Worm (Caenorhabditis elegans) whole organism, L1 larva: ENCODE data around the gene mog-1.

ENCODE experiments used
- C34B4.2 ChIP-seq: sonication (generic microtip); optimal IDR thresholded peaks from 2 replicates; lab custom pipeline; 2017; ENCODE audit warnings: mild to moderate bottlenecking, missing genetic modification characterization, missing compliant biosample characterization
- ama-1 ChIP-seq: fragments of 150-350 bp; optimal IDR thresholded peaks from 2 replicates; lab custom pipeline; 2014
- blmp-1 ChIP-seq: fragments of 150-350 bp; optimal IDR thresholded peaks from 2 replicates; lab custom pipeline; 2014; ENCODE audit warnings: missing biosample characterization, missing genetic modification characterization
- ceh-63 ChIP-seq: fragments of 200-800 bp; sonication (Bioruptor generic); optimal IDR thresholded peaks from 2 replicates; lab custom pipeline; 2018; ENCODE audit warnings: mild to moderate bottlenecking, missing genetic modification characterization, missing compliant biosample characterization
- ceh-8 ChIP-seq: fragments of 200-800 bp; sonication (Bioruptor generic); optimal IDR thresholded peaks from 2 replicates; lab custom pipeline; 2018; ENCODE audit warnings: mild to moderate bottlenecking, missing genetic modification characterization, moderate library complexity, missing compliant biosample characterization
- ces-1 ChIP-seq: fragments of 150-350 bp; optimal IDR thresholded peaks from 2 replicates; lab custom pipeline; 2014; ENCODE audit warnings: missing biosample characterization, missing genetic modification reagents, missing genetic modification characterization
- dpl-1 ChIP-seq, 3 experiments: fragments of 150-350 bp in 2 of 3; sonication (generic microtip) in 1 of 3; optimal IDR thresholded peaks; 2 replicates each; lab custom pipeline; 2014 to 2017; ENCODE audit warnings: missing biosample characterization in 3 of 3, missing genetic modification characterization in 3 of 3, missing genetic modification reagents in 3 of 3
- dsc-1 ChIP-seq: sonication (generic microtip); optimal IDR thresholded peaks from 2 replicates; lab custom pipeline; 2016; ENCODE audit warnings: mild to moderate bottlenecking, missing genetic modification characterization, missing compliant biosample characterization
- efl-1 ChIP-seq, 4 experiments: fragments of 150-350 bp; optimal IDR thresholded peaks in 3 of 4; peaks in 1 of 4; 1 replicate in 1 of 4; 2 replicates in 3 of 4; lab custom pipeline; 2014; ENCODE audit warnings: missing biosample characterization in 2 of 4, missing genetic modification characterization in 2 of 4, missing genetic modification reagents in 2 of 4
- egl-13 ChIP-seq: sonication (generic microtip); optimal IDR thresholded peaks from 2 replicates; lab custom pipeline; 2016; ENCODE audit warnings: missing genotype, missing genetic modification reagents, missing genetic modification characterization, missing compliant biosample characterization
- egl-27 ChIP-seq, 2 experiments: fragments of 150-350 bp in 1 of 2; sonication (generic microtip); optimal IDR thresholded peaks; 3 replicates each; lab custom pipeline; 2017 to 2018; ENCODE audit warnings: missing biosample characterization in 2 of 2, missing genetic modification characterization in 2 of 2, missing genetic modification reagents in 2 of 2
- fkh-10 ChIP-seq: sonication (generic microtip); optimal IDR thresholded peaks from 2 replicates; lab custom pipeline; 2017; ENCODE audit warnings: missing biosample characterization, missing genetic modification reagents, missing genetic modification characterization
- fkh-4 ChIP-seq: sonication (generic microtip); optimal IDR thresholded peaks from 2 replicates; lab custom pipeline; 2016; ENCODE audit warnings: missing compliant biosample characterization, missing genetic modification characterization, borderline replicate concordance
- fkh-8 ChIP-seq: sonication (generic microtip); optimal IDR thresholded peaks from 2 replicates; lab custom pipeline; 2016; ENCODE audit warnings: mild to moderate bottlenecking, missing genetic modification characterization, missing compliant biosample characterization
- hlh-4 ChIP-seq: sonication (generic microtip); optimal IDR thresholded peaks from 2 replicates; lab custom pipeline; 2016; ENCODE audit warnings: mild to moderate bottlenecking, missing genetic modification characterization, missing compliant biosample characterization
- lin-13 ChIP-seq: fragments of 150-350 bp; optimal IDR thresholded peaks from 2 replicates; lab custom pipeline; 2014; ENCODE audit warnings: missing biosample characterization, missing genetic modification reagents, missing genetic modification characterization
- lin-14 ChIP-seq: fragments of 200-800 bp; sonication (Bioruptor generic); optimal IDR thresholded peaks from 2 replicates; lab custom pipeline; 2018; ENCODE audit warnings: mild to moderate bottlenecking, missing genetic modification characterization, moderate library complexity, missing compliant biosample characterization
- lin-39 ChIP-seq: fragments of 150-350 bp; optimal IDR thresholded peaks from 2 replicates; lab custom pipeline; 2014; ENCODE audit warnings: missing biosample characterization, missing genetic modification reagents, missing genetic modification characterization
- lir-3 ChIP-seq: sonication (generic microtip); optimal IDR thresholded peaks from 2 replicates; lab custom pipeline; 2016; ENCODE audit warnings: mild to moderate bottlenecking, missing genetic modification characterization, moderate library complexity, missing compliant biosample characterization; ENCODE audit not compliant: poor library complexity
- mdl-1 ChIP-seq, 2 experiments: fragments of 150-350 bp; optimal IDR thresholded peaks; 2 replicates each; lab custom pipeline; 2014 to 2017; ENCODE audit warnings: missing biosample characterization in 2 of 2, missing genetic modification characterization in 2 of 2, inconsistent platforms in 1 of 2
- mep-1 ChIP-seq: fragments of 150-350 bp; optimal IDR thresholded peaks from 2 replicates; lab custom pipeline; 2014; ENCODE audit warnings: missing biosample characterization, missing genetic modification characterization
- nhr-19 ChIP-seq: fragments of 200-800 bp; sonication (Bioruptor generic); conservative IDR thresholded peaks from 2 replicates; pipeline ENCODE4 v1.3.6; 2022; ENCODE audit warnings: missing genetic modification characterization, missing compliant biosample characterization
- nhr-76 ChIP-seq: sonication (generic microtip); optimal IDR thresholded peaks from 2 replicates; lab custom pipeline; 2017; ENCODE audit warnings: missing biosample characterization, missing genetic modification characterization
- nhr-90 ChIP-seq: sonication (generic microtip); optimal IDR thresholded peaks from 2 replicates; lab custom pipeline; 2016; ENCODE audit warnings: mild to moderate bottlenecking, missing genetic modification characterization, missing compliant biosample characterization; ENCODE audit not compliant: poor library complexity
- pag-3 ChIP-seq: sonication (generic microtip); optimal IDR thresholded peaks from 2 replicates; lab custom pipeline; 2017; ENCODE audit warnings: missing genetic modification characterization, mild to moderate bottlenecking, missing compliant biosample characterization, antibody characterized with exemption, borderline replicate concordance; ENCODE audit not compliant: insufficient read depth
- pax-3 ChIP-seq: fragments of 200-800 bp; sonication (Bioruptor generic); optimal IDR thresholded peaks from 2 replicates; lab custom pipeline; 2018; ENCODE audit warnings: mild to moderate bottlenecking, missing genetic modification characterization, moderate library complexity, missing compliant biosample characterization
- skn-1 ChIP-seq: fragments of 150-350 bp; optimal IDR thresholded peaks from 2 replicates; lab custom pipeline; 2014; ENCODE audit warnings: missing biosample characterization, missing genetic modification characterization
- snpc-4 ChIP-seq: fragments of 150-350 bp; optimal IDR thresholded peaks from 2 replicates; lab custom pipeline; 2014; ENCODE audit warnings: missing biosample characterization, missing genetic modification characterization
- snu-23 ChIP-seq: sonication (generic microtip); optimal IDR thresholded peaks from 2 replicates; lab custom pipeline; 2016; ENCODE audit warnings: missing genetic modification characterization, missing compliant biosample characterization
- unc-30 ChIP-seq: sonication (generic microtip); optimal IDR thresholded peaks from 2 replicates; lab custom pipeline; 2017; ENCODE audit warnings: missing biosample characterization, missing genetic modification characterization
- ztf-11 ChIP-seq, 2 experiments: sonication (generic microtip); optimal IDR thresholded peaks; 2 replicates each; lab custom pipeline; 2016 to 2017; ENCODE audit warnings: missing genetic modification characterization in 2 of 2, missing biosample characterization in 1 of 2, missing compliant biosample characterization in 1 of 2
- ztf-4 ChIP-seq: fragments of 150-350 bp; optimal IDR thresholded peaks from 2 replicates; lab custom pipeline; 2014; ENCODE audit warnings: missing biosample characterization, missing genetic modification characterization

Gene mog-1

DNA sequence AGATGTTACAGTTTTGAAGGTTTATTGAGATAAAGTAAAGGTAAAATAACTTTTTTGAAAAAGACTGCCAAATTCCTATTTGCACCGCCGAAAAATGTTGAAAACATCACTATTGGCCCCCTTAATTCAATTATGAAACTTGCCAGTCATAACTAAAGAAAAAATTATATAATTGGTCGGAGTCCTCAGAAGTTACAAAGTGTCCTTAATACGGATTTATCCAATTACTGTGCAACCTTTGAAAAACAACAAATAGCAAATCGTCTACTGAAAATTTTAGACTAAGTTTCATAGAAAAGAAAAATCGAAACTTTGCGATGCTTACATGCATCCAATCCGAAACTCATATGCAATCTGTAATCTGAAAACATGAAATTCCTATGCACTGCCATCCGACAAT lies 28.6 kb upstream of the mog-1 start:
- TF ChIP-seq snu-23 (GFP tag; lab: Kevin White, UChicago) (no peak), ceh-8 (GFP tag; lab: Kevin White, UChicago) (peak; percentile 74)

DNA sequence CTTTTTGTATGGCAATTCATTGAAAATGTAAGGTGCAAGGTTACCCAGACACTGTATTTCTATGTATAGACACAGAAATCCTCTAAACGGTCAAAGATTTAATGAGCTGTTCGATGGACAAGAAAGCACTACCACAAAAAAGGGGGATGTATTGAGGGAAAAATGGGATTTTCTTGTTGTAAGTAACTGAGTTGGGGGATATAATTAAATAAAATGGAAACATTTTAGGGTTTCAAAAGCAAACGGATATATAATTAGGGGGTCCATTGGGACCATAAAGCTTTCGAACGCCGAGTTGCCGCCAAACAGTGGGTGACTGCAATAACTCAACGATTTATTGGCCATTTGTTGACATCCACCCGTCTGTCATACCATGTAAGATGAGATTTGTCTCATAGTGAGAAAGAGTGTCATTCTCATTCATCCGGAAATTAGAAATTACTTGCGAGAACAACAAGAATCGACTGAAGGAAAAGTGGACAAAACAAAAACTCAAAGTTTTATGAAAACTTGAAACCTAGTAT lies 26.2 kb upstream of the mog-1 start:
- TF ChIP-seq unc-30, result no peak
- TF ChIP-seq, all 84 proteins: peak for 0

DNA sequence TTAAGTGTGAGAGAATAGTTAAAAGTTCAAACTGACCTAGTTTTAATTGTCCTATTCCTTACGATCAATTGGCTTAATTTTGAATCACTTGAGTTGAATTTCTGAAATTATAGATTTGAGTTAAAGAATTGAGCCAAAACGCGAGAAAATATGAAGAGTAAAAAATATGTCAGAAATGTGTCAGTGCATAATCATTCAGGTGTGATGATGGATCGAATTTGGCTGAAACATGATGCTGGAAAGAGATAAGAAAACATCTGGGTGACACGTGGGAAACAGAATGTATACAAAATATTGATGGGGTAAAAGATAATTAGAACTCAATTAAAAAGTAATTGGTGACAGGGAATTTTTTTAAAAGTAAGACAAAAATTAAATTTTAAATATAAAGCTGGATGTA lies 17.8 kb upstream of the mog-1 start, which contains the start of gene R10E12.2:
Gene R10E12.2, minus strand, starts transcription at position 101 of the 400 bp plus-strand sequence.
- TF ChIP-seq lin-13 (GFP tag; lab: Kevin White, UChicago) (no peak), efl-1 (optimal IDR thresholded peaks at IDR 0.05; lab: Kevin White, UChicago) (no peak), efl-1 (GFP tag; optimal IDR thresholded peaks at IDR 0.05 in 1 of 2; lab: Kevin White, UChicago) (peak in 1 of 2 experiments; percentile 26), dsc-1 (tag; lab: Kevin White, UChicago) (no peak)

DNA sequence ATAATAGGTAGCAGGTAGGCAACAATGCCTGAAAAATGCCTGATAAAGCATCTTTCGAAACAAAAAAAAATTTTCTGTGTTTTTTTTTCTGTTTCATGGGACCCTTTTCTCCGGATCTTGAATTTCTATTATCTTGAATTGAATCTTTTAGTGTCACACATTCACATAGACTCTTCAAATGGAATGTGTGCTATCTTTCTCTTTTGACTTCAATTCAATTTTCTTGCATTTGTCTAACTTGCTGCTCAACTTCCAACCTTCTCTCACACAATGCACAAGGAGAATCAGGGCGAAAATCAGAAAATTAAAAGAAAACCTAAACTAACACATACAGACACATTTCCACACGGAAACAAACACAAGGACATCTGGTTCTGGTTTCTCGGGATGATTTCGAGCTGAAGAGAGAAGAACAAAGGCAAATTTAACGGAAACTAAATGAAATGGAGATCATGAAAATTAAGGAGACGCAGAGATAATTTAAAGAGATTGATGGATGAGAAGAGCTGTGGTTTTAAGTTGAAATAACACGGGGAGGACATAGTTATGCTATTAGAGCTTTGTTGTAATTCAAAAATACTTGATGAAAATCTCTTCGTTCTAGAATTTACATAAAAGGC lies 16.3 kb upstream of the mog-1 start:
- TF ChIP-seq lin-14 (GFP tag; lab: Kevin White, UChicago) (peak; percentile 24), fkh-10 (GFP tag; lab: Kevin White, UChicago) (peak; percentile 49), ces-1 (GFP tag; lab: Kevin White, UChicago) (no peak), efl-1 (optimal IDR thresholded peaks at IDR 0.05; lab: Kevin White, UChicago) (no peak), efl-1 (GFP tag; optimal IDR thresholded peaks at IDR 0.05 in 1 of 2; lab: Kevin White, UChicago) (peak in 1 of 2 experiments; percentile 74), C34B4.2 (tag; lab: Kevin White, UChicago) (no peak), dsc-1 (tag; lab: Kevin White, UChicago) (peak; percentile 97), fkh-4 (tag; lab: Kevin White, UChicago) (peak; percentile 71)
- TF ChIP-seq, all 84 proteins: peak for 5

DNA sequence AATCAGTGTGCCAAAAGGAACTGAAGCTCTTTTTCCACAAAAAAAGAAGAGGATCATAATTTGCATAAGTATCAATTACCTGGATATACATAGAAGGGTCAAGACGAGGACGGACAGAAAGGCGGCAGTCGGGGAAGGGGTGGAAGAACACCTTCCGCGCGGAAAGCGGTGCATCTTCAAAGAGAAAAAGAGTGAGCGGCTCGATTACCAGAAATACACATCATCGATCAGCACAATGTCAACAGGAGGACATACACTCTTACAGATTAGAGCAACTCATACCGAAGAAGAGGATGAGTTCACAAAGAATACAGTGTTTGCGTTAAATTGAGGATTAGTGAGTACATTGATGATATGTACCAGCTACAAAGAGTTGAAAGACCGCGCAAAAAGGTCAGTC lies 13.4 kb upstream of the mog-1 start:
- no peak for TF ChIP-seq ama-1 (lab: Kevin White, UChicago)
- TF ChIP-seq blmp-1 (tag; lab: Kevin White, UChicago), result no peak
- no peak for TF ChIP-seq mdl-1 (tag; optimal IDR thresholded peaks at IDR 0.05; lab: Kevin White, UChicago)
- no peak for TF ChIP-seq egl-13 (tag; lab: Kevin White, UChicago)
- no peak for TF ChIP-seq nhr-90 (tag; lab: Kevin White, UChicago)
- TF ChIP-seq egl-27 (tag; optimal IDR thresholded peaks at IDR 0.05; lab: Kevin White, UChicago), result no peak
- no peak for TF ChIP-seq pag-3
- TF ChIP-seq ces-1 (GFP tag; lab: Kevin White, UChicago), result no peak
- TF ChIP-seq snpc-4 (tag; lab: Kevin White, UChicago), result no peak
- TF ChIP-seq ceh-63 (GFP tag; lab: Kevin White, UChicago), result no peak
- TF ChIP-seq efl-1 (optimal IDR thresholded peaks at IDR 0.05; lab: Kevin White, UChicago), result no peak
- no peak for TF ChIP-seq efl-1 (GFP tag; optimal IDR thresholded peaks at IDR 0.05 in 1 of 2; lab: Kevin White, UChicago)
- no peak for TF ChIP-seq fkh-8 (tag; lab: Kevin White, UChicago)
- no peak for TF ChIP-seq nhr-19
- TF ChIP-seq ztf-4, result no peak
- TF ChIP-seq lin-39 (tag; lab: Kevin White, UChicago), result no peak
- no peak for TF ChIP-seq nhr-76 (tag; lab: Kevin White, UChicago)
- TF ChIP-seq lir-3 (tag; lab: Kevin White, UChicago), result no peak
- TF ChIP-seq snu-23 (GFP tag; lab: Kevin White, UChicago), result no peak
- TF ChIP-seq ztf-11 (tag; optimal IDR thresholded peaks at IDR 0.05; lab: Kevin White, UChicago), result no peak
- TF ChIP-seq, all 84 proteins: peak for 0

DNA sequence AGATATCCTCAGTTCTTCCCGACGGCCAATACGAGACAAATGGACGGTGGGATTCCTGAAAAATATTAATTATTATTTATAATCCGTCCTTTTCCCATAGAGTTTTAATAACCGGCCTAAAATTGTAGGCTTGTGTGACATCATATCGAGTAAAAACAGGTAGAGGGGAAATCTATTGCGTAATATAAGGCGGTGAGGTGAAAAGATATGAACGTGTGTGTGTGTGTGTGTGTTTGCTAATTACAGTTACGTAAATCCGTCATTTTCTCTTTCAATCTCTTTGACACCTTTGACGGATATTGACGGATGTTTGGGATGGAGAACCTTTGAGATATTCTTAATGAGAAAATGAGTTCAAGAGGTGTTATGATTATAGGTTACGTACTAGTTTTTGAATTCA lies 9.4 kb upstream of the mog-1 start:
- TF ChIP-seq mep-1 (tag; lab: Kevin White, UChicago) (no peak), blmp-1 (tag; lab: Kevin White, UChicago) (peak; percentile 39), ceh-8 (GFP tag; lab: Kevin White, UChicago) (no peak), skn-1 (tag; lab: Kevin White, UChicago) (no peak), lin-39 (tag; lab: Kevin White, UChicago) (no peak), dpl-1 (GFP tag; optimal IDR thresholded peaks at IDR 0.05; lab: Kevin White, UChicago) (no peak), hlh-4 (tag; lab: Kevin White, UChicago) (no peak), ama-1 (lab: Kevin White, UChicago) (no peak), pax-3 (no peak)
